Worm (Caenorhabditis elegans) whole organism, L1 larva: ENCODE results near the gene C50F4.10.
A peak's percentile ranks its signal among the peaks of the same experiment; 100 is the strongest.

Source experiments
- C04F5.9 ChIP-seq: sonication (generic microtip); optimal IDR thresholded peaks from 2 replicates; lab custom pipeline; 2016; ENCODE audit warnings: missing genetic modification characterization, missing compliant biosample characterization
- C34B4.2 ChIP-seq: sonication (generic microtip); optimal IDR thresholded peaks from 2 replicates; lab custom pipeline; 2017; ENCODE audit warnings: mild to moderate bottlenecking, missing genetic modification characterization, missing compliant biosample characterization
- F16B12.6 ChIP-seq: fragments of 150-350 bp; optimal IDR thresholded peaks from 2 replicates; lab custom pipeline; 2014; ENCODE audit warnings: missing biosample characterization, missing genetic modification characterization
- Y116A8C.19 ChIP-seq: sonication (generic microtip); optimal IDR thresholded peaks from 2 replicates; lab custom pipeline; 2016; ENCODE audit warnings: missing compliant biosample characterization, missing genetic modification characterization, borderline replicate concordance
- aha-1 ChIP-seq: fragments of 150-350 bp; optimal IDR thresholded peaks from 2 replicates; lab custom pipeline; 2014; ENCODE audit warnings: missing biosample characterization, missing genetic modification characterization
- blmp-1 ChIP-seq: fragments of 150-350 bp; optimal IDR thresholded peaks from 2 replicates; lab custom pipeline; 2014; ENCODE audit warnings: missing biosample characterization, missing genetic modification characterization
- ceh-82 ChIP-seq, 3 experiments: fragments of 150-350 bp in 1 of 3; sonication (generic microtip) in 2 of 3; optimal IDR thresholded peaks; 2 replicates each; lab custom pipeline; 2014 to 2017; ENCODE audit warnings: missing biosample characterization in 3 of 3, missing genetic modification characterization in 3 of 3
- ces-1 ChIP-seq: fragments of 150-350 bp; optimal IDR thresholded peaks from 2 replicates; lab custom pipeline; 2014; ENCODE audit warnings: missing biosample characterization, missing genetic modification reagents, missing genetic modification characterization
- dpl-1 ChIP-seq, 3 experiments: fragments of 150-350 bp in 2 of 3; sonication (generic microtip) in 1 of 3; optimal IDR thresholded peaks; 2 replicates each; lab custom pipeline; 2014 to 2017; ENCODE audit warnings: missing biosample characterization in 3 of 3, missing genetic modification characterization in 3 of 3, missing genetic modification reagents in 3 of 3
- dsc-1 ChIP-seq: sonication (generic microtip); optimal IDR thresholded peaks from 2 replicates; lab custom pipeline; 2016; ENCODE audit warnings: mild to moderate bottlenecking, missing genetic modification characterization, missing compliant biosample characterization
- efl-1 ChIP-seq, 4 experiments: fragments of 150-350 bp; optimal IDR thresholded peaks in 3 of 4; peaks in 1 of 4; 1 replicate in 1 of 4; 2 replicates in 3 of 4; lab custom pipeline; 2014; ENCODE audit warnings: missing biosample characterization in 2 of 4, missing genetic modification characterization in 2 of 4, missing genetic modification reagents in 2 of 4
- efl-3 ChIP-seq: fragments of 200-800 bp; sonication (Bioruptor generic); optimal IDR thresholded peaks from 2 replicates; lab custom pipeline; 2018; ENCODE audit warnings: mild to moderate bottlenecking, missing genetic modification characterization, missing compliant biosample characterization
- egl-27 ChIP-seq, 2 experiments: fragments of 150-350 bp in 1 of 2; sonication (generic microtip); optimal IDR thresholded peaks; 3 replicates each; lab custom pipeline; 2017 to 2018; ENCODE audit warnings: missing biosample characterization in 2 of 2, missing genetic modification characterization in 2 of 2, missing genetic modification reagents in 2 of 2
- elt-2 ChIP-seq: sonication (generic microtip); optimal IDR thresholded peaks from 2 replicates; lab custom pipeline; 2016; ENCODE audit warnings: missing genetic modification characterization, mild to moderate bottlenecking, inconsistent platforms, missing compliant biosample characterization, missing genetic modification reagents
- ets-5 ChIP-seq: fragments of 200-800 bp; sonication (Bioruptor generic); IDR thresholded peaks from 2 replicates; pipeline ENCODE4 v1.3.6; 2022; ENCODE audit warnings: missing genetic modification characterization, missing compliant biosample characterization
- fkh-10 ChIP-seq: sonication (generic microtip); optimal IDR thresholded peaks from 2 replicates; lab custom pipeline; 2017; ENCODE audit warnings: missing biosample characterization, missing genetic modification reagents, missing genetic modification characterization
- fkh-4 ChIP-seq: sonication (generic microtip); optimal IDR thresholded peaks from 2 replicates; lab custom pipeline; 2016; ENCODE audit warnings: missing compliant biosample characterization, missing genetic modification characterization, borderline replicate concordance
- hlh-17 ChIP-seq: fragments of 200-800 bp; sonication (Bioruptor generic); optimal IDR thresholded peaks from 2 replicates; lab custom pipeline; 2018; ENCODE audit warnings: missing genetic modification characterization, mild to moderate bottlenecking, missing compliant biosample characterization, moderate library complexity, borderline replicate concordance
- hpl-2 ChIP-seq: fragments of 150-350 bp; optimal IDR thresholded peaks from 2 replicates; lab custom pipeline; 2014; ENCODE audit warnings: missing biosample characterization, missing genetic modification reagents, missing genetic modification characterization
- irx-1 ChIP-seq: sonication (generic microtip); optimal IDR thresholded peaks from 2 replicates; lab custom pipeline; 2016; ENCODE audit warnings: missing genetic modification characterization, missing compliant biosample characterization
- lin-15B ChIP-seq: fragments of 150-350 bp; sonication (generic microtip); optimal IDR thresholded peaks from 3 replicates; lab custom pipeline; 2014; ENCODE audit warnings: missing biosample characterization, missing genetic modification characterization
- lin-39 ChIP-seq: fragments of 150-350 bp; optimal IDR thresholded peaks from 2 replicates; lab custom pipeline; 2014; ENCODE audit warnings: missing biosample characterization, missing genetic modification reagents, missing genetic modification characterization
- lir-3 ChIP-seq: sonication (generic microtip); optimal IDR thresholded peaks from 2 replicates; lab custom pipeline; 2016; ENCODE audit warnings: mild to moderate bottlenecking, missing genetic modification characterization, moderate library complexity, missing compliant biosample characterization; ENCODE audit not compliant: poor library complexity
- lsy-2 ChIP-seq, 2 experiments: fragments of 150-350 bp; optimal IDR thresholded peaks; 2 replicates each; lab custom pipeline; 2014; ENCODE audit warnings: missing biosample characterization in 2 of 2, missing genetic modification characterization in 2 of 2
- mdl-1 ChIP-seq, 2 experiments: fragments of 150-350 bp; optimal IDR thresholded peaks; 2 replicates each; lab custom pipeline; 2014 to 2017; ENCODE audit warnings: missing biosample characterization in 2 of 2, missing genetic modification characterization in 2 of 2, inconsistent platforms in 1 of 2
- mef-2 ChIP-seq: fragments of 150-350 bp; optimal IDR thresholded peaks from 2 replicates; lab custom pipeline; 2014; ENCODE audit warnings: missing biosample characterization, missing genetic modification characterization
- mep-1 ChIP-seq: fragments of 150-350 bp; optimal IDR thresholded peaks from 2 replicates; lab custom pipeline; 2014; ENCODE audit warnings: missing biosample characterization, missing genetic modification characterization
- nhr-11 ChIP-seq: fragments of 150-350 bp; optimal IDR thresholded peaks from 2 replicates; lab custom pipeline; 2014; ENCODE audit warnings: missing biosample characterization, missing genetic modification characterization
- nhr-12 ChIP-seq: sonication (generic microtip); optimal IDR thresholded peaks from 2 replicates; lab custom pipeline; 2017; ENCODE audit warnings: missing biosample characterization, missing genetic modification characterization
- nhr-19 ChIP-seq: fragments of 200-800 bp; sonication (Bioruptor generic); conservative IDR thresholded peaks from 2 replicates; pipeline ENCODE4 v1.3.6; 2022; ENCODE audit warnings: missing genetic modification characterization, missing compliant biosample characterization
- nhr-237 ChIP-seq: fragments of 150-350 bp; optimal IDR thresholded peaks from 2 replicates; lab custom pipeline; 2014; ENCODE audit warnings: missing biosample characterization, missing genetic modification characterization
- nhr-85 ChIP-seq: sonication (generic microtip); peaks from one replicate; lab custom pipeline; 2016; ENCODE audit warnings: missing genetic modification characterization, inconsistent platforms, missing compliant biosample characterization
- pag-3 ChIP-seq: sonication (generic microtip); optimal IDR thresholded peaks from 2 replicates; lab custom pipeline; 2017; ENCODE audit warnings: missing genetic modification characterization, mild to moderate bottlenecking, missing compliant biosample characterization, antibody characterized with exemption, borderline replicate concordance; ENCODE audit not compliant: insufficient read depth
- pax-3 ChIP-seq: fragments of 200-800 bp; sonication (Bioruptor generic); optimal IDR thresholded peaks from 2 replicates; lab custom pipeline; 2018; ENCODE audit warnings: mild to moderate bottlenecking, missing genetic modification characterization, moderate library complexity, missing compliant biosample characterization
- pqm-1 ChIP-seq: sonication (generic microtip); optimal IDR thresholded peaks from 3 replicates; lab custom pipeline; 2017; ENCODE audit warnings: missing biosample characterization, missing genetic modification characterization
- skn-1 ChIP-seq: fragments of 150-350 bp; optimal IDR thresholded peaks from 2 replicates; lab custom pipeline; 2014; ENCODE audit warnings: missing biosample characterization, missing genetic modification characterization
- snu-23 ChIP-seq: sonication (generic microtip); optimal IDR thresholded peaks from 2 replicates; lab custom pipeline; 2016; ENCODE audit warnings: missing genetic modification characterization, missing compliant biosample characterization
- sox-4 ChIP-seq: sonication (generic microtip); optimal IDR thresholded peaks from 2 replicates; lab custom pipeline; 2016; ENCODE audit warnings: missing genetic modification characterization, missing compliant biosample characterization
- swsn-7 ChIP-seq: sonication (generic microtip); optimal IDR thresholded peaks from 2 replicates; lab custom pipeline; 2016; ENCODE audit warnings: missing genetic modification characterization, missing compliant biosample characterization
- tbx-2 ChIP-seq: sonication (generic microtip); optimal IDR thresholded peaks from 2 replicates; lab custom pipeline; 2016; ENCODE audit warnings: missing genetic modification characterization, missing compliant biosample characterization
- unc-130 ChIP-seq: fragments of 150-350 bp; optimal IDR thresholded peaks from 2 replicates; lab custom pipeline; 2017; ENCODE audit warnings: missing biosample characterization, missing genetic modification characterization, inconsistent platforms
- unc-30 ChIP-seq: sonication (generic microtip); optimal IDR thresholded peaks from 2 replicates; lab custom pipeline; 2017; ENCODE audit warnings: missing biosample characterization, missing genetic modification characterization
- unc-62 ChIP-seq: fragments of 150-350 bp; optimal IDR thresholded peaks from 2 replicates; lab custom pipeline; 2014; ENCODE audit warnings: missing biosample characterization, missing genetic modification reagents, missing genetic modification characterization
- unc-86 ChIP-seq: sonication (generic microtip); optimal IDR thresholded peaks from 2 replicates; lab custom pipeline; 2016; ENCODE audit warnings: missing genetic modification characterization, missing compliant biosample characterization
- unc-98 ChIP-seq: fragments of 200-800 bp; sonication (Bioruptor generic); IDR thresholded peaks from 2 replicates; pipeline ENCODE4 v1.3.6; 2022; ENCODE audit warnings: missing genetic modification characterization, missing compliant biosample characterization
- xbp-1 ChIP-seq: sonication (generic microtip); optimal IDR thresholded peaks from 2 replicates; lab custom pipeline; 2016; ENCODE audit warnings: missing genetic modification characterization, missing compliant biosample characterization
- zag-1 ChIP-seq: fragments of 150-350 bp; optimal IDR thresholded peaks from 2 replicates; lab custom pipeline; 2014; ENCODE audit warnings: missing biosample characterization, missing genetic modification characterization
- ztf-4 ChIP-seq: fragments of 150-350 bp; optimal IDR thresholded peaks from 2 replicates; lab custom pipeline; 2014; ENCODE audit warnings: missing biosample characterization, missing genetic modification characterization

Gene C50F4.10

ce11 chrV:9546860-9547269 lies 15.5 kb upstream of the C50F4.10 start, which contains the start of gene his-37 (continued):
- peak; percentile 94 for TF ChIP-seq skn-1
- peak; percentile 90 for TF ChIP-seq lin-39 (tag; lab: Kevin White, UChicago)
- peak; percentile 86 for TF ChIP-seq C04F5.9
- no peak for TF ChIP-seq ets-5 (GFP tag; lab: Robert Waterston, UW)
- TF ChIP-seq xbp-1 (tag; lab: Kevin White, UChicago), result peak; percentile 99
- TF ChIP-seq egl-27 (tag; optimal IDR thresholded peaks at IDR 0.05; lab: Kevin White, UChicago), result peak; percentile 83
- TF ChIP-seq unc-62 (GFP tag; lab: Kevin White, UChicago), result peak; percentile 88
- peak; percentile 93 to 96 for TF ChIP-seq efl-1 (optimal IDR thresholded peaks at IDR 0.05; lab: Kevin White, UChicago)
- TF ChIP-seq efl-1 (GFP tag; optimal IDR thresholded peaks at IDR 0.05 in 1 of 2; lab: Kevin White, UChicago), result peak; percentile 81 to 99
- TF ChIP-seq ztf-4, result peak; percentile 98
- TF ChIP-seq nhr-11, result peak; percentile 97
- TF ChIP-seq pqm-1, result peak; percentile 85
- peak; percentile 47 for TF ChIP-seq aha-1 (tag; lab: Kevin White, UChicago)
- TF ChIP-seq zag-1, result peak; percentile 91
- TF ChIP-seq mef-2 (tag; lab: Kevin White, UChicago), result peak; percentile 92
- peak; percentile 97 to 99 (median 99) for TF ChIP-seq ceh-82 (tag; optimal IDR thresholded peaks at IDR 0.05; lab: Kevin White, UChicago)
- no peak for TF ChIP-seq hlh-17 (GFP tag; lab: Kevin White, UChicago)
- TF ChIP-seq dpl-1 (GFP tag; optimal IDR thresholded peaks at IDR 0.05; lab: Kevin White, UChicago), result peak; percentile 83 to 89 (median 85)
- TF ChIP-seq sox-4, result peak; percentile 97
- peak; percentile 95 for TF ChIP-seq irx-1 (tag; lab: Kevin White, UChicago)
- TF ChIP-seq swsn-7 (tag; lab: Kevin White, UChicago), result peak; percentile 100
- TF ChIP-seq mdl-1 (tag; optimal IDR thresholded peaks at IDR 0.05; lab: Kevin White, UChicago), result peak; percentile 30 to 97
- TF ChIP-seq dsc-1 (tag; lab: Kevin White, UChicago), result peak; percentile 99
- TF ChIP-seq nhr-12 (tag; lab: Kevin White, UChicago), result peak; percentile 63
- peak; percentile 99 for TF ChIP-seq snu-23 (GFP tag; lab: Kevin White, UChicago)
- peak; percentile 96 for TF ChIP-seq blmp-1 (tag; lab: Kevin White, UChicago)
- peak; percentile 99 for TF ChIP-seq nhr-85 (tag; lab: Kevin White, UChicago)
- peak; percentile 76 for TF ChIP-seq F16B12.6 (tag; lab: Kevin White, UChicago)
- TF ChIP-seq pag-3 (tag; lab: Kevin White, UChicago), result peak; percentile 17
- peak; percentile 2 for TF ChIP-seq ces-1 (GFP tag; lab: Kevin White, UChicago)
- TF ChIP-seq fkh-4 (tag; lab: Kevin White, UChicago), result peak; percentile 79
- peak; percentile 27 for TF ChIP-seq efl-3 (GFP tag; lab: Kevin White, UChicago)
- peak; percentile 99 for TF ChIP-seq unc-130 (tag; lab: Kevin White, UChicago)
- peak; percentile 92 for TF ChIP-seq elt-2 (tag; lab: Kevin White, UChicago)
- TF ChIP-seq unc-98 (GFP tag; lab: Robert Waterston, UW), result peak; percentile 38; the same call in 1 of the 2 replicates
- TF ChIP-seq hpl-2 (GFP tag; lab: Kevin White, UChicago), result peak; percentile 97
- TF ChIP-seq unc-30 (tag; lab: Kevin White, UChicago), result no peak
- peak; percentile 99 for TF ChIP-seq nhr-19 (GFP tag; lab: Robert Waterston, UW)

DNA sequence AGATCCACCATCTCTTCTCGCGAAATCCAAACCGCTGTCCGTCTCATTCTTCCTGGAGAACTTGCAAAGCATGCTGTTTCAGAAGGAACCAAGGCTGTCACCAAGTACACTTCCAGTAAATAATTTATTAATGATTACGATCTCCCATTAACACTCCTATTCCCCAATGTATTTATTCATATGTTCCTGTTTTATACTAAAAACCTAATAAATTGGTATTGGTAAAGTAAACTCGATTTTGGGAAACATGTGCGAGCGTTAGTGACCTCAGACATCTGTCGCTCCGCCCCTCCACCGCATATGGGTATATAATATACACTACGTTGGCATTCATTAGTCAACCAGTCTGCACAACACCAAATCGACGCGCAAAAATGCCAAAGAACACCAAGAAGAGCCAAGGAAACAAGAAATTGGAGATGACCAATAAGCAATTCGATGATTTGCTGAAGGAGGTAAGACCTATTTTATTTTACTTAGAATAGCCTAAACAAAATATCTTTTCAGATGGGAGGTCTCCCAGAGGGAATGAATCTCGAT lies 14.7 kb upstream of the C50F4.10 start, which contains the start of gene C50F4.6:
Gene C50F4.6, plus strand, starts transcription at position 51 of the 540 bp plus-strand sequence.
- TF ChIP-seq lir-3, result no peak
- TF ChIP-seq snu-23 (GFP tag; lab: Kevin White, UChicago), result no peak
- TF ChIP-seq nhr-237 (tag; lab: Kevin White, UChicago), result no peak
- no peak for TF ChIP-seq aha-1 (tag; lab: Kevin White, UChicago)
- TF ChIP-seq unc-130 (tag; lab: Kevin White, UChicago), result no peak
- TF ChIP-seq xbp-1 (tag; lab: Kevin White, UChicago), result no peak
- no peak for TF ChIP-seq sox-4
- no peak for TF ChIP-seq Y116A8C.19 (tag; lab: Kevin White, UChicago)
- TF ChIP-seq lsy-2 (tag; optimal IDR thresholded peaks at IDR 0.05; lab: Kevin White, UChicago), result peak in 1 of 2 experiments; percentile 27
- no peak for TF ChIP-seq nhr-12 (tag; lab: Kevin White, UChicago)
- no peak for TF ChIP-seq pax-3 (tag; lab: Kevin White, UChicago)
- no peak for TF ChIP-seq lin-15B (tag; lab: Kevin White, UChicago)
- no peak for TF ChIP-seq hpl-2 (GFP tag; lab: Kevin White, UChicago)
- TF ChIP-seq mep-1, result peak; percentile 1
- TF ChIP-seq pqm-1, result no peak
- TF ChIP-seq C34B4.2 (tag; lab: Kevin White, UChicago), result no peak
- no peak for TF ChIP-seq fkh-4 (tag; lab: Kevin White, UChicago)
- no peak for TF ChIP-seq zag-1
- TF ChIP-seq efl-1 (optimal IDR thresholded peaks at IDR 0.05; lab: Kevin White, UChicago), result no peak
- TF ChIP-seq efl-1 (GFP tag; optimal IDR thresholded peaks at IDR 0.05 in 1 of 2; lab: Kevin White, UChicago), result peak in 1 of 2 experiments; percentile 80
- TF ChIP-seq ces-1 (GFP tag; lab: Kevin White, UChicago), result no peak
- peak; percentile 50 for TF ChIP-seq nhr-85 (tag; lab: Kevin White, UChicago)
- no peak for TF ChIP-seq dpl-1 (GFP tag; optimal IDR thresholded peaks at IDR 0.05; lab: Kevin White, UChicago)
- TF ChIP-seq fkh-10 (GFP tag; lab: Kevin White, UChicago), result no peak
- no peak for TF ChIP-seq mef-2 (tag; lab: Kevin White, UChicago)
- TF ChIP-seq tbx-2 (tag; lab: Kevin White, UChicago), result no peak
- no peak for TF ChIP-seq unc-86 (tag; lab: Kevin White, UChicago)
